Fruit fly (Drosophila melanogaster): Measurements from ENCODE around the gene Whamy.

dm6 chr3R:9808946-9809545 is 34.8 kb upstream of the Whamy start, which contains the start of gene FBXO11:
- TF ChIP-seq Myc (optimal IDR thresholded peaks at IDR 0.05): no peak
- no peak for TF ChIP-seq Sin3A (optimal IDR thresholded peaks at IDR 0.05)
- no peak for TF ChIP-seq h (optimal IDR thresholded peaks at IDR 0.05)
- TF ChIP-seq insv (optimal IDR thresholded peaks at IDR 0.05): no peak
- no peak for TF ChIP-seq psq (optimal IDR thresholded peaks at IDR 0.05)
- no peak for TF ChIP-seq ttk (optimal IDR thresholded peaks at IDR 0.05)

Data from Kc167 (cell line).